Worm (Caenorhabditis elegans) whole organism, early embryonic: ENCODE data around the gene ZC84.7.

Source experiments
- B0310.2 ChIP-seq: sonication (generic microtip); optimal IDR thresholded peaks from 2 replicates; lab custom pipeline; 2016; ENCODE audit warnings: mild to moderate bottlenecking, missing genetic modification characterization, missing compliant biosample characterization
- F13C5.2 ChIP-seq: sonication (generic microtip); optimal IDR thresholded peaks from 2 replicates; lab custom pipeline; 2017; ENCODE audit warnings: mild to moderate bottlenecking, missing genetic modification characterization, inconsistent platforms, missing compliant biosample characterization
- aly-1 ChIP-seq: sonication (generic microtip); optimal IDR thresholded peaks from 2 replicates; lab custom pipeline; 2016; ENCODE audit warnings: missing genetic modification characterization, missing compliant biosample characterization
- ama-1 ChIP-seq: fragments of 150-350 bp; optimal IDR thresholded peaks from 2 replicates; lab custom pipeline; 2014
- ets-7 ChIP-seq: sonication (generic microtip); optimal IDR thresholded peaks from 2 replicates; lab custom pipeline; 2016; ENCODE audit warnings: missing genotype, missing genetic modification characterization, missing compliant biosample characterization
- flt-1 ChIP-seq: fragments of 200-800 bp; sonication (Bioruptor generic); IDR thresholded peaks from 2 replicates; pipeline ENCODE4 v1.3.6; 2022; ENCODE audit warnings: missing genetic modification characterization, missing compliant biosample characterization
- sea-1 ChIP-seq: fragments of 200-800 bp; sonication (Bioruptor generic); conservative IDR thresholded peaks from 2 replicates; pipeline ENCODE4 v1.3.6; 2022; ENCODE audit warnings: missing genetic modification characterization, missing compliant biosample characterization
- tra-4 ChIP-seq: sonication (generic microtip); optimal IDR thresholded peaks from 2 replicates; lab custom pipeline; 2017; ENCODE audit warnings: missing genetic modification characterization, missing compliant biosample characterization

DNA sequence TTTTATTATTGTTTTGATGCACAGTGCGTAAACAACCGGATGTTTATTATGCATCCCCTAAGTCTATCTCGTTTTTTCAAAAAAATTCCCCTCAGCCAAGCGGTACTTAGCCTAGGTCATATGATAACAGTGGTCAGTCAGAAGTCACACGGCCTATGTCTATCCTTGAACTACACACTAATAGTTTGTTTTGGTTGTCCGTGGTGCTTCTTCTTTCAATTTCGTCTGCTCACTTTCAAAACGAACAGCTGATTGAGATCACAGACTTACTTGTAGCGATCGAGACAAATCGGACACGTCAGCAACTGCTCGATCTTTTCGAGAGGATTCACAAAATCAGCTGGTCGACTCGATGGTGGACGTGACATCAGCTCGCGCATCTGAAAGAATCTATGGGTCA, 32.9 kb upstream of the ZC84.7 start:
- TF ChIP-seq ama-1 (no peak), sea-1 (GFP tag; lab: Robert Waterston, UW) (no peak), F13C5.2 (tag; lab: Kevin White, UChicago) (no peak), aly-1 (tag; lab: Kevin White, UChicago) (no peak), tra-4 (tag; lab: Kevin White, UChicago) (no peak), B0310.2 (tag; lab: Kevin White, UChicago) (no peak), ets-7 (tag; lab: Kevin White, UChicago) (no peak), flt-1 (no peak)
